ENCODE assay signal across 1 fruit fly cellular context in genomic region chr3R:24051459-24052165, dm6.
TF ChIP-seq lines count a peak whose summit lies in the region.

No protein-coding gene starts in this region.

TF ChIP-seq in whole organism, embryonic, 481 proteins besides CTCF, POLR2A, EP300 and RAD21 (continued from another document and continues in another):
- TF ChIP-seq Dll (GFP tag; IDR thresholded peaks at IDR 0.05; lab: Robert Waterston, UW; ENCODE audit: partially characterized antibody) (0 out of 4 replicates have a peak, but pooled peaks have one; percentile 26), CG32532 (GFP tag; IDR thresholded peaks at IDR 0.05; lab: Robert Waterston, UW) (no peak; the same call in 1 of the 2 replicates), CG3281 (GFP tag; optimal IDR thresholded peaks at IDR 0.05; lab: Kevin White, UChicago) (peak; percentile 10), Dip2 (GFP tag; IDR thresholded peaks at IDR 0.05; lab: Robert Waterston, UW) (no peak), Nf-YC (tag; optimal IDR thresholded peaks at IDR 0.05; lab: Kevin White, UChicago) (peak; percentile 10), CG13296 (GFP tag; optimal IDR thresholded peaks at IDR 0.05; lab: Kevin White, UChicago) (peak; percentile 3), chn (GFP tag; optimal IDR thresholded peaks at IDR 0.05; lab: Kevin White, UChicago) (no peak), CG6654 (GFP tag; optimal IDR thresholded peaks at IDR 0.05; lab: Kevin White, UChicago) (no peak), D (optimal IDR thresholded peaks at IDR 0.05; lab: Kevin White, UChicago) (no peak), D (GFP tag; optimal IDR thresholded peaks at IDR 0.05; lab: Kevin White, UChicago) (no peak), CG10959 (GFP tag; IDR thresholded peaks at IDR 0.05; lab: Robert Waterston, UW) (no peak), Myb (GFP tag; optimal IDR thresholded peaks at IDR 0.05; lab: Kevin White, UChicago) (peak; percentile 53), Aef1 (GFP tag; IDR thresholded peaks at IDR 0.05; lab: Robert Waterston, UW) (no peak), CG13624 (GFP tag; optimal IDR thresholded peaks at IDR 0.05; lab: Kevin White, UChicago) (no peak), CG14014 (GFP tag; IDR thresholded peaks at IDR 0.05; lab: Robert Waterston, UW) (peak; percentile 30; the same call in 1 of the 2 replicates), CG12744 (GFP tag; optimal IDR thresholded peaks at IDR 0.05; lab: Kevin White, UChicago) (no peak), rib (GFP tag; IDR thresholded peaks at IDR 0.05; lab: Robert Waterston, UW) (no peak), CG43689 (GFP tag; IDR thresholded peaks at IDR 0.05; lab: Robert Waterston, UW) (no peak), onecut (GFP tag; IDR thresholded peaks at IDR 0.05; lab: Robert Waterston, UW) (no peak), Blimp-1 (GFP tag; optimal IDR thresholded peaks at IDR 0.05; lab: Kevin White, UChicago) (no peak), CG12391 (tag; optimal IDR thresholded peaks at IDR 0.05; lab: Kevin White, UChicago) (no peak), CG6254 (GFP tag; optimal IDR thresholded peaks at IDR 0.05; lab: Kevin White, UChicago) (no peak), Spps (tag; optimal IDR thresholded peaks at IDR 0.05; lab: Kevin White, UChicago) (no peak), CG15514 (GFP tag; optimal IDR thresholded peaks at IDR 0.05; lab: Kevin White, UChicago) (peak; percentile 37), danr (GFP tag; IDR thresholded peaks at IDR 0.05; lab: Robert Waterston, UW) (no peak), CG6689 (GFP tag; IDR thresholded peaks at IDR 0.05; lab: Robert Waterston, UW) (no peak), CG2712 (tag; optimal IDR thresholded peaks at IDR 0.05; lab: Kevin White, UChicago) (no peak), dm (GFP tag; optimal IDR thresholded peaks at IDR 0.05; lab: Kevin White, UChicago) (no peak), CG4854 (GFP tag; optimal IDR thresholded peaks at IDR 0.05; lab: Kevin White, UChicago) (no peak), CG9797 (GFP tag; optimal IDR thresholded peaks at IDR 0.05; lab: Kevin White, UChicago) (no peak), Stat92E (GFP tag; optimal IDR thresholded peaks at IDR 0.05; lab: Kevin White, UChicago) (no peak), CG2129 (GFP tag; IDR thresholded peaks at IDR 0.05; lab: Robert Waterston, UW; ENCODE audit: partially characterized antibody) (no peak), Pdp1 (GFP tag; optimal IDR thresholded peaks at IDR 0.05; lab: Kevin White, UChicago) (peak in 1 of 2 experiments; percentile 81), PHDP (tag; optimal IDR thresholded peaks at IDR 0.05; lab: Kevin White, UChicago) (no peak), Hr3 (GFP tag; optimal IDR thresholded peaks at IDR 0.05; lab: Kevin White, UChicago) (no peak), slou (GFP tag; optimal IDR thresholded peaks at IDR 0.05; lab: Kevin White, UChicago) (no peak), Ptx1 (GFP tag; IDR thresholded peaks at IDR 0.05; lab: Robert Waterston, UW) (no peak), D19B (GFP tag; optimal IDR thresholded peaks at IDR 0.05; lab: Kevin White, UChicago) (no peak), CG1602 (GFP tag; optimal IDR thresholded peaks at IDR 0.05; lab: Kevin White, UChicago) (no peak), CG7987 (GFP tag; optimal IDR thresholded peaks at IDR 0.05; lab: Kevin White, UChicago) (no peak), repo (GFP tag; optimal IDR thresholded peaks at IDR 0.05; lab: Kevin White, UChicago) (no peak), CG11560 (tag; IDR thresholded peaks at IDR 0.05; lab: Robert Waterston, UW) (no peak), CG17186 (GFP tag; optimal IDR thresholded peaks at IDR 0.05; lab: Kevin White, UChicago) (no peak), CG5953 (GFP tag; IDR thresholded peaks at IDR 0.05; lab: Robert Waterston, UW) (no peak), yki (optimal IDR thresholded peaks at IDR 0.05; lab: Kevin White, UChicago) (no peak), lola (GFP tag; optimal IDR thresholded peaks at IDR 0.05; lab: Kevin White, UChicago) (no peak), ac (GFP tag; optimal IDR thresholded peaks at IDR 0.05; lab: Kevin White, UChicago) (no peak), mld (GFP tag; IDR thresholded peaks at IDR 0.05; lab: Robert Waterston, UW; ENCODE audit: partially characterized antibody) (no peak), CG2199 (GFP tag; IDR thresholded peaks at IDR 0.05; lab: Robert Waterston, UW) (no peak), gcm (GFP tag; optimal IDR thresholded peaks at IDR 0.05; lab: Kevin White, UChicago) (no peak), CG6175 (GFP tag; IDR thresholded peaks at IDR 0.05; lab: Robert Waterston, UW) (no peak), Dref (GFP tag; IDR thresholded peaks at IDR 0.05; lab: Robert Waterston, UW) (no peak), CG9817 (tag; optimal IDR thresholded peaks at IDR 0.05; lab: Kevin White, UChicago) (peak; percentile 23), CG12299 (tag; optimal IDR thresholded peaks at IDR 0.05; lab: Kevin White, UChicago) (no peak), Taf1 (GFP tag; IDR thresholded peaks at IDR 0.05; lab: Robert Waterston, UW) (no peak), Adf1 (GFP tag; IDR thresholded peaks at IDR 0.05; lab: Robert Waterston, UW) (no peak; the same call in 1 of the 2 replicates), Doc2 (GFP tag; IDR thresholded peaks at IDR 0.05; lab: Robert Waterston, UW) (no peak), bowl (GFP tag; IDR thresholded peaks at IDR 0.05; lab: Robert Waterston, UW) (no peak), Drgx (GFP tag; IDR thresholded peaks at IDR 0.05; lab: Robert Waterston, UW) (no peak), peb (GFP tag; IDR thresholded peaks at IDR 0.05; lab: Robert Waterston, UW) (no peak), jumu (GFP tag; optimal IDR thresholded peaks at IDR 0.05; lab: Kevin White, UChicago) (no peak), pnt (GFP tag; optimal IDR thresholded peaks at IDR 0.05; lab: Kevin White, UChicago) (no peak), nau (GFP tag; optimal IDR thresholded peaks at IDR 0.05; lab: Kevin White, UChicago) (peak; percentile 7), CG1603 (tag; optimal IDR thresholded peaks at IDR 0.05; lab: Kevin White, UChicago) (peak; percentile 17), CG10267 (tag; optimal IDR thresholded peaks at IDR 0.05; lab: Kevin White, UChicago) (no peak), gfzf (GFP tag; optimal IDR thresholded peaks at IDR 0.05; lab: Kevin White, UChicago) (no peak), CG15011 (GFP tag; optimal IDR thresholded peaks at IDR 0.05; lab: Kevin White, UChicago) (no peak), CG13775 (GFP tag; optimal IDR thresholded peaks at IDR 0.05; lab: Kevin White, UChicago) (no peak), CG11723 (GFP tag; optimal IDR thresholded peaks at IDR 0.05; lab: Kevin White, UChicago) (no peak), Ravus (GFP tag; IDR thresholded peaks at IDR 0.05; lab: Robert Waterston, UW) (no peak), tx (GFP tag; optimal IDR thresholded peaks at IDR 0.05; lab: Kevin White, UChicago) (no peak), abd-A (tag; optimal IDR thresholded peaks at IDR 0.05; lab: Kevin White, UChicago) (peak; percentile 14), CG11093 (GFP tag; IDR thresholded peaks at IDR 0.05; lab: Robert Waterston, UW) (no peak), crp (GFP tag; optimal IDR thresholded peaks at IDR 0.05; lab: Kevin White, UChicago) (peak in 1 of 2 experiments; percentile 26), Side (GFP tag; optimal IDR thresholded peaks at IDR 0.05; lab: Kevin White, UChicago) (no peak), CG3838 (GFP tag; optimal IDR thresholded peaks at IDR 0.05; lab: Kevin White, UChicago) (no peak), wor (GFP tag; IDR thresholded peaks at IDR 0.05; lab: Robert Waterston, UW) (no peak), Dad (GFP tag; optimal IDR thresholded peaks at IDR 0.05; lab: Kevin White, UChicago) (no peak), Elba2 (GFP tag; optimal IDR thresholded peaks at IDR 0.05; lab: Kevin White, UChicago) (no peak), eyg (GFP tag; optimal IDR thresholded peaks at IDR 0.05; lab: Kevin White, UChicago) (no peak), CG13123 (GFP tag; optimal IDR thresholded peaks at IDR 0.05; lab: Kevin White, UChicago) (no peak), H15 (GFP tag; IDR thresholded peaks at IDR 0.05; lab: Robert Waterston, UW) (no peak), Oaz (GFP tag; IDR thresholded peaks at IDR 0.05; lab: Robert Waterston, UW) (no peak), CG1233 (GFP tag; optimal IDR thresholded peaks at IDR 0.05; lab: Kevin White, UChicago) (no peak), Trl (optimal IDR thresholded peaks at IDR 0.05; lab: Kevin White, UChicago) (no peak), Trl (GFP tag; optimal IDR thresholded peaks at IDR 0.05; lab: Kevin White, UChicago) (no peak), lbe (GFP tag; optimal IDR thresholded peaks at IDR 0.05; lab: Kevin White, UChicago) (no peak), CG8944 (GFP tag; optimal IDR thresholded peaks at IDR 0.05; lab: Kevin White, UChicago) (no peak), CG17328 (GFP tag; IDR thresholded peaks at IDR 0.05; lab: Robert Waterston, UW) (no peak), vnd (GFP tag; IDR thresholded peaks at IDR 0.05; lab: Robert Waterston, UW; ENCODE audit: partially characterized antibody) (no peak), CG11456 (GFP tag; IDR thresholded peaks at IDR 0.05; lab: Robert Waterston, UW) (peak; percentile 56; the same call in 1 of the 3 replicates), cato (GFP tag; optimal IDR thresholded peaks at IDR 0.05; lab: Kevin White, UChicago; ENCODE audit: borderline replicate concordance) (no peak), CG11504 (tag; optimal IDR thresholded peaks at IDR 0.05; lab: Kevin White, UChicago) (no peak), CrebB (tag; optimal IDR thresholded peaks at IDR 0.05; lab: Kevin White, UChicago) (no peak), Dp (GFP tag; optimal IDR thresholded peaks at IDR 0.05; lab: Kevin White, UChicago) (no peak), hb (GFP tag; IDR thresholded peaks at IDR 0.05; lab: Robert Waterston, UW; ENCODE audit: partially characterized antibody) (no peak), psq (GFP tag; optimal IDR thresholded peaks at IDR 0.05; lab: Kevin White, UChicago) (no peak), CG11398 (GFP tag; optimal IDR thresholded peaks at IDR 0.05; lab: Kevin White, UChicago) (no peak), jigr1 (GFP tag; IDR thresholded peaks at IDR 0.05; lab: Robert Waterston, UW) (no peak), stc (GFP tag; IDR thresholded peaks at IDR 0.05; lab: Robert Waterston, UW) (0 out of 2 replicates have a peak, but pooled peaks have one; percentile 19), Doc3 (GFP tag; IDR thresholded peaks at IDR 0.05; lab: Robert Waterston, UW; ENCODE audit: partially characterized antibody) (no peak), CG2678 (tag; optimal IDR thresholded peaks at IDR 0.05; lab: Kevin White, UChicago) (peak; percentile 2), GATAe (GFP tag; conservative IDR thresholded peaks at IDR 0.05; lab: Robert Waterston, UW) (no peak), chif (GFP tag; optimal IDR thresholded peaks at IDR 0.05; lab: Kevin White, UChicago) (no peak), CG16779 (GFP tag; IDR thresholded peaks at IDR 0.05; lab: Robert Waterston, UW) (0 out of 2 replicates have a peak, but pooled peaks have one; percentile 25), Antp (GFP tag; optimal IDR thresholded peaks at IDR 0.05; lab: Kevin White, UChicago) (no peak), NfI (GFP tag; optimal IDR thresholded peaks at IDR 0.05; lab: Kevin White, UChicago) (no peak), trem (tag; optimal IDR thresholded peaks at IDR 0.05; lab: Kevin White, UChicago) (no peak), CG10147 (GFP tag; optimal IDR thresholded peaks at IDR 0.05; lab: Kevin White, UChicago) (no peak), pzg (GFP tag; optimal IDR thresholded peaks at IDR 0.05; lab: Kevin White, UChicago) (peak; percentile 25), CG11247 (GFP tag; IDR thresholded peaks at IDR 0.05; lab: Robert Waterston, UW) (no peak), run (tag; optimal IDR thresholded peaks at IDR 0.05; lab: Kevin White, UChicago) (no peak), CG7839 (tag; optimal IDR thresholded peaks at IDR 0.05; lab: Kevin White, UChicago) (no peak), scrt (GFP tag; optimal IDR thresholded peaks at IDR 0.05; lab: Kevin White, UChicago) (peak; percentile 1), tup (GFP tag; optimal IDR thresholded peaks at IDR 0.05; lab: Kevin White, UChicago) (no peak), pan (optimal IDR thresholded peaks at IDR 0.05; lab: Kevin White, UChicago) (no peak), pan (GFP tag; optimal IDR thresholded peaks at IDR 0.05 in 1 of 2, IDR thresholded peaks at IDR 0.05 in 1 of 2) (peak in 1 of 2 experiments; percentile 41), CG4707 (GFP tag; optimal IDR thresholded peaks at IDR 0.05; lab: Kevin White, UChicago) (no peak), CG34422 (GFP tag; IDR thresholded peaks at IDR 0.05; lab: Robert Waterston, UW) (peak; percentile 40; the same call in 1 of the 3 replicates), CG4360 (GFP tag; IDR thresholded peaks at IDR 0.05; lab: Robert Waterston, UW) (0 out of 2 replicates have a peak, but pooled peaks have one; percentile 7), zfh2 (GFP tag; optimal IDR thresholded peaks at IDR 0.05; lab: Kevin White, UChicago) (no peak), disco-r (GFP tag; optimal IDR thresholded peaks at IDR 0.05; lab: Kevin White, UChicago) (no peak), ap (GFP tag; IDR thresholded peaks at IDR 0.05; lab: Robert Waterston, UW) (no peak), TFAM (GFP tag; optimal IDR thresholded peaks at IDR 0.05; lab: Kevin White, UChicago) (no peak), gcm2 (GFP tag; optimal IDR thresholded peaks at IDR 0.05; lab: Kevin White, UChicago) (no peak), ab (GFP tag; optimal IDR thresholded peaks at IDR 0.05; lab: Kevin White, UChicago) (no peak), so (GFP tag; IDR thresholded peaks at IDR 0.05; lab: Robert Waterston, UW) (no peak), lilli (GFP tag; optimal IDR thresholded peaks at IDR 0.05; lab: Kevin White, UChicago) (no peak), hth (optimal IDR thresholded peaks at IDR 0.05; lab: Kevin White, UChicago) (no peak), org-1 (GFP tag; optimal IDR thresholded peaks at IDR 0.05; lab: Kevin White, UChicago) (no peak), Xrp1 (GFP tag; IDR thresholded peaks at IDR 0.05; lab: Robert Waterston, UW) (no peak), CG8765 (GFP tag; IDR thresholded peaks at IDR 0.05; lab: Robert Waterston, UW) (no peak), CG15269 (tag; optimal IDR thresholded peaks at IDR 0.05; lab: Kevin White, UChicago) (no peak), dysf (GFP tag; IDR thresholded peaks at IDR 0.05; lab: Robert Waterston, UW) (peak; percentile 42; the same call in 1 of the 3 replicates), CG42726 (GFP tag; IDR thresholded peaks at IDR 0.05; lab: Robert Waterston, UW; ENCODE audit: partially characterized antibody) (peak; percentile 38; the same call in 1 of the 2 replicates), CG10274 (GFP tag; optimal IDR thresholded peaks at IDR 0.05; lab: Kevin White, UChicago) (no peak), insv (GFP tag; optimal IDR thresholded peaks at IDR 0.05; lab: Kevin White, UChicago) (no peak)
